Worm (Caenorhabditis elegans): ENCODE results near the gene mig-38.

mig-38 gene

DNA sequence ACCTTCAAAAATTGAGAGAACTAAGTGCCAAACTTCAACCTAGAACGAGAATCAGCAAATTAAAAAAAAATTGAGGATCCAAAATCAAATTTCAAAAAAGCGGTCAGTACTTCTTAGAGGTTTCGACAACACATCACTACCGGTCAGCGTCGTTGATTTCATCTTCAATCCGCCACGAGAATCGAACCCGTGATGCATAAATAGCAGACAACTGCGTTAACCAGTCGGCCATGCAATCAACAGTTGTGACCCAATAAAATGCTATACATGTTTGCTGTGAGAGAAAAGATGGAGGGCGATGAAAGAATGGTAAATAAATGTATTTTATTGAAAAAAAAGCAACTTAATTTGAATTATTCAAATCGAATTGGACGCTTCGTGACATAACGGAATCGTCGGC, 44.4 kb upstream of the mig-38 start (continued):
- no peak for TF ChIP-seq ztf-4 (tag; optimal IDR thresholded peaks at IDR 0.05)
- no peak for TF ChIP-seq unc-55 (GFP tag; optimal IDR thresholded peaks at IDR 0.05)
- peak; percentile 76 for TF ChIP-seq C34F6.9 (tag; optimal IDR thresholded peaks at IDR 0.05)
- no peak for TF ChIP-seq nhr-23 (tag; optimal IDR thresholded peaks at IDR 0.05)
- TF ChIP-seq nhr-237 (tag; optimal IDR thresholded peaks at IDR 0.05) = no peak
- no peak for TF ChIP-seq alr-1 (tag; optimal IDR thresholded peaks at IDR 0.05)
- peak; percentile 5 for TF ChIP-seq R02D3.7 (tag; optimal IDR thresholded peaks at IDR 0.05)
- TF ChIP-seq ceh-16 (tag; optimal IDR thresholded peaks at IDR 0.05) = no peak

DNA sequence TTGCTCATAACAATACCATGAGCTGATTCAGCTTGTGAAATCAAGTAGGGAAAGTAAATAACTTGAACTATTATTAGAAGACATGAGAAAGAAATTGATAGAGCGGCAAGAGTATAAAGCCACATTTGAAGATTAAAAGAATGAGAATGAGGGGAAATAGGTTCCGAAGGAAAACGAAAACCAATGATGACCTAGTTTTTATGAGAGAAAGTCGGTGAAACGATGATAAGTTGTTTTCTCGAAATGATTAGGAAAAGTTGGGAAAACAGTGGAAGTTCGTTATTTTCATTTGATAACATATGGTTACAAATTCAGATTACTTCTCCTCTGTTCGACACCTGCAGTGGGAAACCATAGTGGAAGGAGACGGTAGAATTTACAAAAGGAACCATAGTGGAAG, 42.2 kb upstream of the mig-38 start, which contains the start of gene col-128:
Gene col-128, minus strand, starts transcription at position 148 of the 400 bp plus-strand sequence.
- TF ChIP-seq blmp-1 (tag; optimal IDR thresholded peaks at IDR 0.05; ENCODE audit: insufficient read depth) (peak; percentile 33), F13H6.1 (tag; optimal IDR thresholded peaks at IDR 0.05) (no peak)

DNA sequence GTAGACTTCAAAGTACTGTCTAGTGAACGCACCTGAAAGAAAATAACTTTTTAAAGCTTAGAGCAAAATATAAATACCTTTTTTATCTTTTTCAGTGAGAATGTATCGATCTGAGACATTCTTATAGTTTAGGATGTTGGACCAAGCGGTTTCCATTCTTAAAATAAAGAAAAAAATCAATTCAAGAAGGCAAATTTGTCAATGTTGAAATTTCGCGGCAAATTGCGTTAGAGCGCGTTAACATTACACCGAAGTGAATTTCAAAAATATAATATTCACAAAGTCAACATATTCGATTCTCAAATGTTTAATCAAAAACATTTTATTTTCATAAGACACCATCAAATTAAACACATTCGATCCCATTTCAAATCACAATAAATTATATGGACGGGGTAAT, 32.4 kb upstream of the mig-38 start, which contains the start of gene F12F6.7:
Gene F12F6.7, minus strand, starts transcription at position 157 of the 400 bp plus-strand sequence.
- peak; percentile 9 for TF ChIP-seq nhr-21 (tag; optimal IDR thresholded peaks at IDR 0.05)
- no peak for TF ChIP-seq egl-27 (tag; optimal IDR thresholded peaks at IDR 0.05)

DNA sequence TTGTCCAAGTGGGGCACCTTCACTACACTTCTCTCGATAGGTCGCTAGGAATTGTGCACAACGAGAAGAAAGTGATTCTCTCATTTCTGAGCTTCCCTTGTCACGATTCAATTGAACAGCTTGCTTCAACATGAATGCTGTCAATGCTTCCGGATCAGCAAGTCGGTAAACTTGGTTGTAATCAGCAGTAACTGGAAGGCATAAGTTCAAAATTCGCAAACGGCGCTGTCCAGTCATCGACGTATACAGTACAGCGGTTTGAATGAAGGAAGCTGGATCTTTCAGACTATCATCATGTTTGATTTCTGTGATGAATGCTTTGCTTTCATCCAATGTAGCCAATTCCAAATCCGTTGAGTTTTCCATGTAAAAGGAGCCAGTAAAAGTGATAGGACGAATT, 31.0 kb upstream of the mig-38 start:
- TF ChIP-seq elt-1 (tag; optimal IDR thresholded peaks at IDR 0.05) (no peak), alr-1 (tag; optimal IDR thresholded peaks at IDR 0.05) (no peak), lin-11 (tag; optimal IDR thresholded peaks at IDR 0.05) (no peak), nhr-21 (tag; optimal IDR thresholded peaks at IDR 0.05) (no peak), peb-1 (tag; optimal IDR thresholded peaks at IDR 0.05) (no peak), fos-1 (tag; optimal IDR thresholded peaks at IDR 0.05) (no peak), gmeb-1 (tag; optimal IDR thresholded peaks at IDR 0.05) (no peak), Y55F3AM.14 (GFP tag; optimal IDR thresholded peaks at IDR 0.05) (no peak), ceh-82 (tag; optimal IDR thresholded peaks at IDR 0.05) (no peak), mab-5 (tag; optimal IDR thresholded peaks at IDR 0.05) (no peak), unc-39 (tag; optimal IDR thresholded peaks at IDR 0.05) (no peak), ZK546.5 (tag; optimal IDR thresholded peaks at IDR 0.05) (no peak), ztf-11 (tag; optimal IDR thresholded peaks at IDR 0.05) (no peak), nhr-10 (tag; optimal IDR thresholded peaks at IDR 0.05) (no peak), nhr-237 (tag; optimal IDR thresholded peaks at IDR 0.05) (no peak), elt-3 (tag; optimal IDR thresholded peaks at IDR 0.05) (no peak), R02D3.7 (tag; optimal IDR thresholded peaks at IDR 0.05) (no peak), ceh-16 (tag; optimal IDR thresholded peaks at IDR 0.05) (no peak)

DNA sequence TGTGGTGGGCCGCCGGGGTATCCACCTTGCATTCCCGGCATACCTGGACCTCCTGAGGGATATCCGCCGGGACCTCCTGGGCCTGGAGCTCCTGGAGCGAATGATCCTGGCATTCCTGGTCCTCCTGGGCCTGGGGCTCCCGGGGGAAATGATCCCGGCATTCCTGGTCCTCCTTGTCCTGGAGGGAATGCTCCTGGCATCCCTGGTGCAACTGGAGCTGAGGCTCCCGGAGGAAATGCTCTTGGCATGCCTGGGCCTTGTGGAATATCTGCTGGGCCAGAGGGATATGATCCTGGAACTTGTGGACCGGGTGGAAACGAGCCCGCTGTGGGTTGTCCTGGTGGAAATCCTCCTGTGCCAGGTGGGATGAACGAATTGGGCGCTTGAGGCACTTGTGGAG, 29.0 kb upstream of the mig-38 start:
- no peak for TF ChIP-seq R02D3.7 (tag; optimal IDR thresholded peaks at IDR 0.05)

DNA sequence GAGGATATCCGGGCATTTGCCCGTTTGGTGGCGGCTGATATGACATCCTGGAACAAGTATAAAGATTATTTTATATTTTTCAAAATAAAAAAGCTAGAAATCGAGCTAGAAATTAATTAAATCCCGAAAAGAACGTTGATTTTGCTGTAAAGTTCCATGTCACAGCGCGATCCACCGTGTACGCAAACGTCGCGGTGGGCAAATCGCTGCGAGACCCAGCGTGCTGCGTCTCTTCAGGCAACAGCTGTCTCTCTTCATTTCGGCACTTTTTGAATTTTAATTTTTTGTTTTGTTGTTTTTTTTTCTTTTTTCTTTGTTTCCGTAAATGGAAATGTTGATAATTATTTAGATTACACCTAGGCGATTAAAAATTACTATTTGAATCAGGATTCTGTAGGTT, 27.9 kb upstream of the mig-38 start, which contains the start of gene sec-24.1:
Gene sec-24.1, minus strand, starts transcription at position 49 of the 400 bp plus-strand sequence.
- TF ChIP-seq nhr-21 (tag; optimal IDR thresholded peaks at IDR 0.05) (peak; percentile 88), Y55F3AM.14 (GFP tag; optimal IDR thresholded peaks at IDR 0.05) (no peak), lin-11 (tag; optimal IDR thresholded peaks at IDR 0.05) (peak; percentile 86), skn-1 (tag; optimal IDR thresholded peaks at IDR 0.05) (no peak), fos-1 (tag; optimal IDR thresholded peaks at IDR 0.05) (peak; percentile 68), ztf-1 (GFP tag; conservative IDR thresholded peaks at IDR 0.05) (no peak), gmeb-1 (tag; optimal IDR thresholded peaks at IDR 0.05) (peak; percentile 96), nhr-25 (tag; optimal IDR thresholded peaks at IDR 0.05) (peak; percentile 92), C34F6.9 (tag; optimal IDR thresholded peaks at IDR 0.05) (peak; percentile 88), unc-39 (tag; optimal IDR thresholded peaks at IDR 0.05) (no peak), ZK546.5 (tag; optimal IDR thresholded peaks at IDR 0.05) (peak; percentile 75), F13H6.1 (tag; optimal IDR thresholded peaks at IDR 0.05) (peak; percentile 89), dmd-4 (tag; optimal IDR thresholded peaks at IDR 0.05) (no peak), sma-3 (GFP tag; optimal IDR thresholded peaks at IDR 0.05) (peak; percentile 92), snpc-4 (tag; optimal IDR thresholded peaks at IDR 0.05) (peak; percentile 63), nhr-12 (tag; optimal IDR thresholded peaks at IDR 0.05) (no peak), alr-1 (tag; optimal IDR thresholded peaks at IDR 0.05) (no peak), mbf-1 (tag; optimal IDR thresholded peaks at IDR 0.05) (no peak), sma-9 (GFP tag; optimal IDR thresholded peaks at IDR 0.05) (peak; percentile 94), sma-9 (tag; optimal IDR thresholded peaks at IDR 0.05) (no peak), nhr-11 (tag; optimal IDR thresholded peaks at IDR 0.05) (no peak), peb-1 (tag; optimal IDR thresholded peaks at IDR 0.05) (no peak), nhr-6 (tag; optimal IDR thresholded peaks at IDR 0.05) (peak; percentile 69), R02D3.7 (tag; optimal IDR thresholded peaks at IDR 0.05) (peak; percentile 60), unc-62 (GFP tag; optimal IDR thresholded peaks at IDR 0.05) (peak; percentile 39), mab-5 (tag; optimal IDR thresholded peaks at IDR 0.05) (peak; percentile 83), nhr-129 (tag; optimal IDR thresholded peaks at IDR 0.05) (peak; percentile 78), ztf-11 (tag; optimal IDR thresholded peaks at IDR 0.05) (no peak), egl-27 (tag; optimal IDR thresholded peaks at IDR 0.05) (peak; percentile 47), lin-13 (GFP tag; optimal IDR thresholded peaks at IDR 0.05) (peak; percentile 87), unc-55 (GFP tag; optimal IDR thresholded peaks at IDR 0.05) (peak; percentile 96), lsy-2 (tag; optimal IDR thresholded peaks at IDR 0.05) (peak; percentile 99 to 100), sem-4 (tag; optimal IDR thresholded peaks at IDR 0.05) (peak; percentile 88)
